Fruit fly (Drosophila melanogaster) whole organism, wandering third instar larva: ENCODE results near the gene PIG-K.

Source experiments
- Abd-B ChIP-seq: fragments of >200 bp; optimal IDR thresholded peaks from 2 replicates; lab custom pipeline; 2017; ENCODE audit warnings: missing biosample characterization, missing genetic modification characterization
- CG32264 ChIP-seq: fragments of 200-800 bp; sonication (Bioruptor generic); optimal IDR thresholded peaks from 2 replicates; lab custom pipeline; 2016; ENCODE audit warnings: missing biosample characterization, missing genetic modification characterization
- CG9705 ChIP-seq: fragments of 200-800 bp; sonication (Bioruptor generic); optimal IDR thresholded peaks from 2 replicates; lab custom pipeline; 2018; ENCODE audit warnings: missing biosample characterization, mild to moderate bottlenecking, missing genetic modification characterization
- CrebA ChIP-seq: fragments of 200-800 bp; sonication (Bioruptor generic); optimal IDR thresholded peaks from 2 replicates; lab custom pipeline; 2016; ENCODE audit warnings: missing biosample characterization, mild to moderate bottlenecking, missing genetic modification characterization, borderline replicate concordance
- Dfd ChIP-seq: fragments of >200 bp; optimal IDR thresholded peaks from 2 replicates; lab custom pipeline; 2017; ENCODE audit warnings: missing biosample characterization, missing genetic modification characterization
- GATAd ChIP-seq: sonication (Bioruptor generic); optimal IDR thresholded peaks from 2 replicates; lab custom pipeline; 2016; ENCODE audit warnings: missing biosample characterization, missing genetic modification characterization
- HLH106 ChIP-seq: fragments of 200-800 bp; optimal IDR thresholded peaks from 3 replicates; lab custom pipeline; 2019; ENCODE audit warnings: missing biosample characterization, mild to moderate bottlenecking, missing genetic modification characterization, moderate library complexity
- Hnf4 ChIP-seq: fragments of 200-800 bp; sonication (Bioruptor generic); optimal IDR thresholded peaks from 2 replicates; lab custom pipeline; 2016; ENCODE audit warnings: missing biosample characterization, mild to moderate bottlenecking, missing genetic modification characterization
- Hr78 ChIP-seq: fragments of >200 bp; optimal IDR thresholded peaks from 2 replicates; lab custom pipeline; 2017; ENCODE audit warnings: missing biosample characterization, missing genetic modification characterization
- Hr83 ChIP-seq: fragments of 200-300 bp; sonication (Bioruptor generic); optimal IDR thresholded peaks from 2 replicates; lab custom pipeline; 2016; ENCODE audit warnings: missing biosample characterization, mild to moderate bottlenecking, missing genetic modification characterization, moderate library complexity; ENCODE audit not compliant: poor library complexity, severe bottlenecking
- Jra ChIP-seq: sonication (Bioruptor generic); optimal IDR thresholded peaks from 2 replicates; lab custom pipeline; 2016; ENCODE audit warnings: missing biosample characterization, missing genetic modification characterization
- Myc ChIP-seq: fragments of >200 bp; optimal IDR thresholded peaks from 2 replicates; lab custom pipeline; 2017
- N ChIP-seq: fragments of >200 bp; optimal IDR thresholded peaks from 2 replicates; lab custom pipeline; 2018; ENCODE audit warnings: missing biosample characterization, missing external identifiers, missing genetic modification characterization
- OdsH ChIP-seq: fragments of 200-800 bp; sonication (Bioruptor generic); optimal IDR thresholded peaks from 2 replicates; lab custom pipeline; 2016; ENCODE audit warnings: missing biosample characterization, mild to moderate bottlenecking, missing genetic modification characterization
- Rel ChIP-seq, 2 experiments: fragments of 200-800 bp; sonication (Bioruptor generic) in 1 of 2; optimal IDR thresholded peaks; 2 replicates in 1 of 2; 3 replicates in 1 of 2; lab custom pipeline; 2016 to 2019; ENCODE audit warnings: mild to moderate bottlenecking in 2 of 2, missing biosample characterization in 2 of 2, missing genetic modification characterization in 2 of 2, moderate library complexity in 1 of 2
- Sp1 ChIP-seq: fragments of 200-800 bp; sonication (Bioruptor generic); optimal IDR thresholded peaks from 3 replicates; lab custom pipeline; 2019; ENCODE audit warnings: missing biosample characterization, mild to moderate bottlenecking, missing genetic modification characterization, moderate library complexity
- Vsx2 ChIP-seq: fragments of 200-300, 225-300 bp; sonication (Bioruptor generic); optimal IDR thresholded peaks from 2 replicates; lab custom pipeline; 2018; ENCODE audit warnings: missing biosample characterization, missing genetic modification characterization; ENCODE audit not compliant: partially characterized antibody
- br ChIP-seq: fragments of 200-800 bp; sonication (Bioruptor generic); optimal IDR thresholded peaks from 2 replicates; lab custom pipeline; 2016; ENCODE audit warnings: missing biosample characterization, missing genetic modification characterization
- brk ChIP-seq: fragments of 200-800 bp; sonication (Bioruptor generic); optimal IDR thresholded peaks from 2 replicates; lab custom pipeline; 2016; ENCODE audit warnings: missing biosample characterization, mild to moderate bottlenecking, missing genetic modification characterization
- dl ChIP-seq, 2 experiments: fragments of 175-275, 200-275 bp in 1 of 2; fragments of 200-275 bp in 1 of 2; sonication (Bioruptor generic); optimal IDR thresholded peaks; lab custom pipeline; 2018; ENCODE audit warnings: mild to moderate bottlenecking in 2 of 2, missing biosample characterization in 2 of 2, missing genetic modification characterization in 2 of 2, moderate library complexity in 2 of 2; ENCODE audit not compliant: partially characterized antibody in 2 of 2, insufficient read depth in 1 of 2
- dmrt93B ChIP-seq: fragments of 200-800 bp; sonication (Bioruptor generic); optimal IDR thresholded peaks from 2 replicates; lab custom pipeline; 2018; ENCODE audit warnings: missing biosample characterization, mild to moderate bottlenecking, missing genetic modification characterization
- dsf ChIP-seq: sonication (Bioruptor generic); optimal IDR thresholded peaks from 2 replicates; lab custom pipeline; 2016; ENCODE audit warnings: missing biosample characterization, missing genetic modification characterization, borderline replicate concordance
- ey ChIP-seq: fragments of 200-800 bp; sonication (Bioruptor generic); optimal IDR thresholded peaks from 2 replicates; lab custom pipeline; 2016; ENCODE audit warnings: missing biosample characterization, missing genetic modification characterization
- foxo ChIP-seq, 2 experiments: fragments of 200-800 bp; sonication (Bioruptor generic); optimal IDR thresholded peaks; 2 replicates in 1 of 2; 3 replicates in 1 of 2; lab custom pipeline; 2016 to 2017; ENCODE audit warnings: missing biosample characterization in 2 of 2, missing genetic modification characterization in 2 of 2
- fru ChIP-seq: fragments of 200-800 bp; sonication (Bioruptor generic); optimal IDR thresholded peaks from 3 replicates; lab custom pipeline; 2016; ENCODE audit warnings: missing biosample characterization, mild to moderate bottlenecking, missing genetic modification characterization
- h ChIP-seq: fragments of 200-800 bp; sonication (Bioruptor generic); optimal IDR thresholded peaks from 3 replicates; lab custom pipeline; 2016; ENCODE audit warnings: missing biosample characterization, mild to moderate bottlenecking, missing genetic modification characterization
- jim ChIP-seq: fragments of 175-275, 200-325 bp; sonication (Bioruptor generic); optimal IDR thresholded peaks from 2 replicates; lab custom pipeline; 2016; ENCODE audit warnings: missing biosample characterization, mild to moderate bottlenecking, missing genetic modification characterization
- pan ChIP-seq: fragments of >200 bp; optimal IDR thresholded peaks from 2 replicates; lab custom pipeline; 2017
- psq ChIP-seq: fragments of 200-800 bp; sonication (Bioruptor generic); optimal IDR thresholded peaks from 3 replicates; lab custom pipeline; 2017; ENCODE audit warnings: missing biosample characterization, mild to moderate bottlenecking, missing genetic modification characterization, moderate library complexity
- rgr ChIP-seq: fragments of 200-800 bp; sonication (Bioruptor generic); optimal IDR thresholded peaks from 3 replicates; lab custom pipeline; 2016; ENCODE audit warnings: missing biosample characterization, mild to moderate bottlenecking, missing genetic modification characterization
- sage ChIP-seq: fragments of 200-800 bp; sonication (Bioruptor generic); optimal IDR thresholded peaks from 2 replicates; lab custom pipeline; 2016; ENCODE audit warnings: missing biosample characterization, mild to moderate bottlenecking, missing genetic modification characterization
- sv ChIP-seq: fragments of 200-800 bp; sonication (Bioruptor generic); optimal IDR thresholded peaks from 3 replicates; lab custom pipeline; 2016; ENCODE audit warnings: missing biosample characterization, missing genetic modification characterization
- tai ChIP-seq: sonication (Bioruptor generic); optimal IDR thresholded peaks from 2 replicates; lab custom pipeline; 2016; ENCODE audit warnings: missing biosample characterization, missing genetic modification characterization
- usp ChIP-seq: fragments of >200 bp; optimal IDR thresholded peaks from 2 replicates; lab custom pipeline; 2017; ENCODE audit warnings: missing biosample characterization, missing genetic modification characterization
- woc ChIP-seq: sonication (Bioruptor generic); optimal IDR thresholded peaks from 2 replicates; lab custom pipeline; 2016; ENCODE audit warnings: missing biosample characterization, mild to moderate bottlenecking, missing genetic modification characterization

The PIG-K gene

dm6 chrX:1965512-1965911 lies 43.7 kb downstream of the PIG-K start:
- no peak for TF ChIP-seq Vsx2 (GFP tag; lab: Kevin White, UChicago)
- no peak for TF ChIP-seq CG9705 (GFP tag; lab: Kevin White, UChicago)
- no peak for TF ChIP-seq dsf (GFP tag; lab: Kevin White, UChicago)
- TF ChIP-seq Abd-B (GFP tag; lab: Kevin White, UChicago), result no peak
- no peak for TF ChIP-seq sv (GFP tag; lab: Kevin White, UChicago)
- TF ChIP-seq sage (GFP tag; lab: Kevin White, UChicago), result no peak
- no peak for TF ChIP-seq Sp1 (GFP tag; lab: Kevin White, UChicago)
- TF ChIP-seq Hnf4 (GFP tag; lab: Kevin White, UChicago), result no peak
- no peak for TF ChIP-seq ey (GFP tag; lab: Kevin White, UChicago)
- no peak for TF ChIP-seq pan (lab: Kevin White, UChicago)
- TF ChIP-seq rgr (GFP tag; lab: Kevin White, UChicago), result no peak
- TF ChIP-seq foxo (GFP tag; optimal IDR thresholded peaks at IDR 0.05; lab: Kevin White, UChicago), result no peak
- TF ChIP-seq psq (GFP tag; lab: Kevin White, UChicago), result no peak
- no peak for TF ChIP-seq HLH106 (tag; lab: Kevin White, UChicago)
- no peak for TF ChIP-seq usp
- TF ChIP-seq Hr78 (GFP tag; lab: Kevin White, UChicago), result no peak
- no peak for TF ChIP-seq Hr83 (GFP tag; lab: Kevin White, UChicago)
- TF ChIP-seq, all 38 proteins: peak for 0

- TF ChIP-seq pan (lab: Kevin White, UChicago), result no peak
- TF ChIP-seq Dfd (GFP tag; lab: Kevin White, UChicago), result peak; percentile 60
- no peak for TF ChIP-seq N (GFP tag; lab: Kevin White, UChicago)
Observed at dm6 chrX:1964409-1965345, 44.5 kb downstream of the PIG-K start.

- TF ChIP-seq CG9705 (GFP tag; lab: Kevin White, UChicago), result peak; percentile 26
- peak; percentile 74 for TF ChIP-seq Hnf4 (GFP tag; lab: Kevin White, UChicago)
- TF ChIP-seq sage (GFP tag; lab: Kevin White, UChicago), result peak; percentile 60
- peak; percentile 56 for TF ChIP-seq Jra (GFP tag; lab: Kevin White, UChicago)
- TF ChIP-seq CrebA (GFP tag; lab: Kevin White, UChicago), result no peak
- TF ChIP-seq woc, result peak; percentile 63
- TF ChIP-seq Hr83 (GFP tag; lab: Kevin White, UChicago), result peak; percentile 7
- peak; percentile 74 for TF ChIP-seq sv (GFP tag; lab: Kevin White, UChicago)
- peak; percentile 75 for TF ChIP-seq br (GFP tag; lab: Kevin White, UChicago)
- TF ChIP-seq ey (GFP tag; lab: Kevin White, UChicago), result peak; percentile 84
- TF ChIP-seq CG32264 (GFP tag; lab: Kevin White, UChicago), result peak; percentile 37
- no peak for TF ChIP-seq pan (lab: Kevin White, UChicago)
- TF ChIP-seq Abd-B (GFP tag; lab: Kevin White, UChicago), result no peak
- peak; percentile 68 for TF ChIP-seq HLH106 (tag; lab: Kevin White, UChicago)
- peak; percentile 67 for TF ChIP-seq tai (GFP tag; lab: Kevin White, UChicago)
- no peak for TF ChIP-seq Hr78 (GFP tag; lab: Kevin White, UChicago)
- TF ChIP-seq dl (GFP tag; optimal IDR thresholded peaks at IDR 0.05; lab: Kevin White, UChicago; ENCODE audit: insufficient read depth in 1 of 2, partially characterized antibody in 2 of 2), result no peak
- peak; percentile 82 for TF ChIP-seq h
- TF ChIP-seq Myc (lab: Kevin White, UChicago), result no peak
- TF ChIP-seq dsf (GFP tag; lab: Kevin White, UChicago), result no peak
- TF ChIP-seq Rel (GFP tag; optimal IDR thresholded peaks at IDR 0.05; lab: Kevin White, UChicago), result no peak
- TF ChIP-seq Rel (tag; optimal IDR thresholded peaks at IDR 0.05; lab: Kevin White, UChicago), result peak; percentile 40
- TF ChIP-seq dmrt93B (GFP tag; lab: Kevin White, UChicago), result peak; percentile 42
- peak; percentile 75 for TF ChIP-seq psq (GFP tag; lab: Kevin White, UChicago)
- TF ChIP-seq brk, result peak; percentile 15
- no peak for TF ChIP-seq jim
- no peak for TF ChIP-seq GATAd (GFP tag; lab: Kevin White, UChicago)
- TF ChIP-seq rgr (GFP tag; lab: Kevin White, UChicago), result peak; percentile 76
- TF ChIP-seq N (GFP tag; lab: Kevin White, UChicago), result no peak
- peak; percentile 86 for TF ChIP-seq fru
- TF ChIP-seq OdsH (GFP tag; lab: Kevin White, UChicago), result peak; percentile 73
- TF ChIP-seq Dfd (GFP tag; lab: Kevin White, UChicago), result no peak
- peak; percentile 65 for TF ChIP-seq Sp1 (GFP tag; lab: Kevin White, UChicago)
- TF ChIP-seq foxo (GFP tag; optimal IDR thresholded peaks at IDR 0.05; lab: Kevin White, UChicago), result peak in 1 of 2 experiments; percentile 83
Observed at dm6 chrX:1963591-1964216, 45.5 kb downstream of the PIG-K start.
